Worm (Caenorhabditis elegans): ENCODE results near the gene Y67D8C.22.

The Y67D8C.22 gene

DNA sequence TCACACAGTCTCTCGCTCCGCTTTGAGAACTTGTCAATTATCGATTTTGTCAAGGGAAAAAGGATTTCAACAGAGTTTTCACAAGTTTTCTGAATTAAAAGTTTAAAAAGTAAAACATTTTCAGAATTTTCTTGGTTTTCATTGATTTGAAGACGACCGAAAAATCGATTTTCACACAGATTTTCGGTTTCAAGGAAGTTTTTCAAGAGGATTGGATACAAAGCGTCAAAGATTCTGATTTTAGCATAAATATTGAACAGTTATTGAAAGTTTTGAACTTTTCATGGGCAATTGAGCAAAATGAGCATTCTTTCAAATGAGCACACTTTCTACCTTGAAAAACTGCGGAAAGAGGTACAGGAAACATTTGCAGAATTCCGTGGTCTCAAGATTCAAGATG, 4.1 kb downstream of the Y67D8C.22 start, which contains the start of gene Y67D8C.2:
Y67D8C.2 (plus strand) TSS at position 301 of the 400 bp plus-strand sequence.
- TF ChIP-seq ZK337.2 (GFP tag; IDR thresholded peaks at IDR 0.05), result no peak
- no peak for TF ChIP-seq T26A8.4 (GFP tag; IDR thresholded peaks at IDR 0.05)
- no peak for TF ChIP-seq vab-7 (GFP tag; IDR thresholded peaks at IDR 0.05)
- no peak for TF ChIP-seq mxl-2 (GFP tag; conservative IDR thresholded peaks at IDR 0.05)
- TF ChIP-seq skn-1 (tag; optimal IDR thresholded peaks at IDR 0.05), result no peak
- no peak for TF ChIP-seq cey-2 (tag; optimal IDR thresholded peaks at IDR 0.05; ENCODE audit: borderline replicate concordance, insufficient read depth)
- no peak for TF ChIP-seq lin-13 (GFP tag; optimal IDR thresholded peaks at IDR 0.05)
- no peak for TF ChIP-seq tag-97 (GFP tag; IDR thresholded peaks at IDR 0.05)
- no peak for TF ChIP-seq unc-39 (tag; optimal IDR thresholded peaks at IDR 0.05)
- TF ChIP-seq nhr-102 (tag; optimal IDR thresholded peaks at IDR 0.05), result no peak
- TF ChIP-seq lir-3 (tag; optimal IDR thresholded peaks at IDR 0.05), result no peak
- TF ChIP-seq egl-27 (tag; optimal IDR thresholded peaks at IDR 0.05), result no peak
- TF ChIP-seq T20F7.1 (GFP tag; optimal IDR thresholded peaks at IDR 0.05), result no peak
- no peak for TF ChIP-seq nhr-25 (tag; optimal IDR thresholded peaks at IDR 0.05; ENCODE audit: borderline replicate concordance, insufficient read depth)
- no peak for TF ChIP-seq Y5F2A.4 (GFP tag; optimal IDR thresholded peaks at IDR 0.05)
- TF ChIP-seq pha-4 (GFP tag; IDR thresholded peaks at IDR 0.05), result no peak
- no peak for TF ChIP-seq pha-4 (tag; optimal IDR thresholded peaks at IDR 0.05)
- no peak for TF ChIP-seq F26F4.8 (GFP tag; conservative IDR thresholded peaks at IDR 0.05)
- TF ChIP-seq attf-4 (tag; optimal IDR thresholded peaks at IDR 0.05), result no peak

DNA sequence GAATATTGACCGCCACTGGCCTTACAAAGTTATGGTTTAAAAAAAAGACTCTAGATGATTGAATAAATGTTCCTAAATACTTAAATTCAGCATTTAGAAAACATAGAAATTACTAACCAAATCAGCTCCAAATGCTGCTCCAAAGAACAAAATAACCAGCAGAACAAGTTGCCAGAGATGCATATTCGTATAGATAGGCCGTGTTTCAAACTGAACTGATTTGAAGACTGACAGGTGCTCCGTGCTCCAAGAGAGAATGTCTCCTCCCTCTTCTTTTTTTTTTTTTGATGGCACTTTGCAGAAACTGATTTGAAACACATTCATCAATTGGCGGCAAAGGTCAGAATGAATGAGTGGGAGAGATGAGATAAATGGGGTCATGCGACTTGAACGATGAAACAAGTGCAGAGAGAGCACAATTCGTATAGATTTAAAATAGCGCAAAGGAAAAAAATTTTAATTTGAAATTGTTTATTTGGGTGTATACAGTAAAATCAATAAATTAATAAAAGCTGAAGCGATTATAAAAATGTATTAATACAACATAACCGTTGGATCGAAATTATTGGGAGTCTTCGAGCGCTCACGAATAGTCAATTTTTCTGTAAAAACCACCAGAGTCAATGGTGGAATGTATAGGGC, 6.4 kb downstream of the Y67D8C.22 start, which contains the start of gene cpg-9:
cpg-9 (minus strand) TSS at position 592 of the 642 bp plus-strand sequence.
- TF ChIP-seq dmd-9 (GFP tag; IDR thresholded peaks at IDR 0.05) (no peak), unc-62 (GFP tag; optimal IDR thresholded peaks at IDR 0.05 in 1 of 2) (peak in 1 of 2 experiments; percentile 92), unc-62 (tag; optimal IDR thresholded peaks at IDR 0.05) (no peak)

DNA sequence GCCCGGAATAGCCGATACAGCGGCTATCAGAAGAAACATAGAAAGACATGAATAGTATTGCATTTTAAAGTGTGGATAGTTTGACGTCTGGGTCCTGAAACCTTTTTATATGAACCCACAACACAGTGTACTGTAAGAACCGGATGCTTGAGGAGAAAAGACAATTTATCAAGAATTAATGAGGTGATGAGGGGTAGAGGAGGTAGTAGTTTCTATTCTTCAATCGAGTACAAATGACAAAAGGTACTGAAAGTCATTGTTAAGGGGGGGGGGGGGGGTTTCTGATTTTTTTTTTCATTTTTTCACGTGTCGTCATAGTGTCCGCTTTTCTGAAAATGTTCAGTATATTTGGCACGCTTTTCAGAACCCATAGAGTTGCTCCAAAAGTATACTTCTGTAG, 9.3 kb downstream of the Y67D8C.22 start, which contains the start of gene Y67D8C.7:
Y67D8C.7 (minus strand) TSS at position 101 of the 400 bp plus-strand sequence.
- TF ChIP-seq fkh-10 (GFP tag; optimal IDR thresholded peaks at IDR 0.05) (no peak), nhr-77 (tag; optimal IDR thresholded peaks at IDR 0.05) (no peak), dmd-6 (GFP tag; IDR thresholded peaks at IDR 0.05) (no peak), F37D6.2 (tag; optimal IDR thresholded peaks at IDR 0.05) (no peak), mep-1 (tag; optimal IDR thresholded peaks at IDR 0.05) (no peak), hlh-30 (tag; optimal IDR thresholded peaks at IDR 0.05; ENCODE audit: insufficient read depth) (no peak), mdt-29 (GFP tag; IDR thresholded peaks at IDR 0.05) (no peak), nhr-76 (tag; optimal IDR thresholded peaks at IDR 0.05) (no peak), dve-1 (tag; optimal IDR thresholded peaks at IDR 0.05; ENCODE audit: insufficient read depth) (no peak), spr-1 (tag; optimal IDR thresholded peaks at IDR 0.05) (no peak), saeg-2 (GFP tag; IDR thresholded peaks at IDR 0.05) (no peak), lin-38 (GFP tag; IDR thresholded peaks at IDR 0.05) (no peak), set-16 (GFP tag; IDR thresholded peaks at IDR 0.05) (no peak), cey-2 (tag; optimal IDR thresholded peaks at IDR 0.05; ENCODE audit: borderline replicate concordance, insufficient read depth) (no peak), mdl-1 (tag; optimal IDR thresholded peaks at IDR 0.05) (no peak), gei-8 (GFP tag; optimal IDR thresholded peaks at IDR 0.05) (no peak), unc-130 (GFP tag; optimal IDR thresholded peaks at IDR 0.05) (no peak), zip-11 (GFP tag; IDR thresholded peaks at IDR 0.05) (no peak), aha-1 (tag) (no peak), nhr-11 (tag; optimal IDR thresholded peaks at IDR 0.05) (no peak)

Measured in whole organism, L4 larva.